Fruit fly (Drosophila melanogaster) whole organism, embryonic: ENCODE measurements around the gene CG15740.

Experiments used
- ATbp ChIP-seq: fragments of 200-800 bp; sonication (Bioruptor generic); optimal IDR thresholded peaks from 2 replicates; lab custom pipeline; 2017; ENCODE audit warnings: missing biosample characterization, mild to moderate bottlenecking, missing genetic modification characterization, missing genetic modification reagents
- Atf-2 ChIP-seq: fragments of 200-800 bp; sonication (Bioruptor generic); optimal IDR thresholded peaks from 2 replicates; lab custom pipeline; 2016; ENCODE audit warnings: missing biosample characterization, missing genetic modification characterization
- Blimp-1 ChIP-seq: fragments of 200-800 bp; sonication (Bioruptor generic); optimal IDR thresholded peaks from 3 replicates; lab custom pipeline; 2018; ENCODE audit warnings: missing biosample characterization, missing genetic modification characterization, mild to moderate bottlenecking, moderate library complexity, missing genetic modification reagents
- Bteb2 ChIP-seq: fragments of 200-800 bp; sonication (Bioruptor generic); optimal IDR thresholded peaks from 2 replicates; lab custom pipeline; 2016; ENCODE audit warnings: missing biosample characterization, missing genetic modification characterization
- CG12299 ChIP-seq: fragments of 200-800 bp; sonication (Bioruptor generic); optimal IDR thresholded peaks from 2 replicates; lab custom pipeline; 2018; ENCODE audit warnings: missing biosample characterization, mild to moderate bottlenecking, missing genetic modification characterization
- CG12769 ChIP-seq: fragments of 200-800 bp; sonication (Bioruptor generic); optimal IDR thresholded peaks from 2 replicates; lab custom pipeline; 2019; ENCODE audit warnings: missing biosample characterization, mild to moderate bottlenecking, missing genetic modification characterization, moderate library complexity
- CG15479 ChIP-seq: fragments of 200-800 bp; sonication (Bioruptor generic); optimal IDR thresholded peaks from 3 replicates; lab custom pipeline; 2019; ENCODE audit warnings: missing biosample characterization, mild to moderate bottlenecking, missing genetic modification characterization, moderate library complexity
- CG16863 ChIP-seq: fragments of 200-800 bp; sonication (Bioruptor generic); optimal IDR thresholded peaks from 3 replicates; lab custom pipeline; 2016; ENCODE audit warnings: missing biosample characterization, missing genetic modification characterization
- CG17328 ChIP-seq: fragments of 200-800 bp; sonication (Bioruptor generic); IDR thresholded peaks from 2 replicates; pipeline ENCODE4 v1.3.6; 2022; ENCODE audit warnings: missing biosample characterization, missing genetic modification characterization
- CG17359 ChIP-seq: fragments of 200-800 bp; sonication (Bioruptor generic); optimal IDR thresholded peaks from 3 replicates; lab custom pipeline; 2018; ENCODE audit warnings: missing biosample characterization, mild to moderate bottlenecking, missing genetic modification characterization, moderate library complexity
- CG17612 ChIP-seq: fragments of 200-800 bp; sonication (Bioruptor generic); IDR thresholded peaks from 2 replicates; pipeline ENCODE4 v1.3.6; 2022; ENCODE audit warnings: missing biosample characterization, missing genetic modification characterization
- CG17912 ChIP-seq: fragments of 200-800 bp; sonication (Bioruptor generic); optimal IDR thresholded peaks from 2 replicates; lab custom pipeline; 2018; ENCODE audit warnings: missing biosample characterization, mild to moderate bottlenecking, missing genetic modification characterization
- CG2202 ChIP-seq: fragments of 200-800 bp; sonication (Bioruptor generic); optimal IDR thresholded peaks from 2 replicates; lab custom pipeline; 2018; ENCODE audit warnings: missing biosample characterization, mild to moderate bottlenecking, missing genetic modification characterization
- CG2712 ChIP-seq: fragments of 200-800 bp; optimal IDR thresholded peaks from 3 replicates; lab custom pipeline; 2019; ENCODE audit warnings: missing biosample characterization, mild to moderate bottlenecking, missing genetic modification characterization, moderate library complexity
- CG30403 ChIP-seq: fragments of 200-800 bp; sonication (Bioruptor generic); optimal IDR thresholded peaks from 3 replicates; lab custom pipeline; 2016; ENCODE audit warnings: missing biosample characterization, missing genetic modification characterization
- CG3065 ChIP-seq: fragments of 200-800 bp; sonication (Bioruptor generic); optimal IDR thresholded peaks from 2 replicates; lab custom pipeline; 2016; ENCODE audit warnings: missing biosample characterization, missing genetic modification characterization
- CG43689 ChIP-seq: fragments of 200-800 bp; sonication (Bioruptor generic); IDR thresholded peaks from 2 replicates; pipeline ENCODE4 v1.3.6; 2022; ENCODE audit warnings: missing biosample characterization, missing genetic modification characterization
- CG4854 ChIP-seq: fragments of 200-800 bp; sonication (Bioruptor generic); optimal IDR thresholded peaks from 2 replicates; lab custom pipeline; 2016; ENCODE audit warnings: missing biosample characterization, missing genetic modification characterization, inconsistent platforms
- CG6272 ChIP-seq: fragments of 200-800 bp; sonication (Bioruptor generic); IDR thresholded peaks from 2 replicates; pipeline ENCODE4 v1.3.6; 2022; ENCODE audit warnings: missing biosample characterization, missing genetic modification characterization
- CG8089 ChIP-seq: fragments of 200-800 bp; sonication (Bioruptor generic); optimal IDR thresholded peaks from 3 replicates; lab custom pipeline; 2016; ENCODE audit warnings: missing biosample characterization, missing genetic modification characterization
- CG8478 ChIP-seq: fragments of >200 bp; optimal IDR thresholded peaks from 2 replicates; lab custom pipeline; 2018
- D ChIP-seq, 2 experiments: fragments of 200-800 bp in 1 of 2; fragments of >200 bp in 1 of 2; sonication (Bioruptor generic) in 1 of 2; optimal IDR thresholded peaks; 2 replicates in 1 of 2; 3 replicates in 1 of 2; lab custom pipeline; 2017; ENCODE audit warnings: mild to moderate bottlenecking in 1 of 2, missing biosample characterization in 1 of 2, missing genetic modification characterization in 1 of 2, missing genetic modification reagents in 1 of 2
- GATAe ChIP-seq: fragments of 200-800 bp; sonication (Bioruptor generic); conservative IDR thresholded peaks from 2 replicates; pipeline ENCODE4 v1.3.6; 2022; ENCODE audit warnings: missing biosample characterization, missing genetic modification characterization
- Gsc ChIP-seq: fragments of 200-800 bp; sonication (Bioruptor generic); IDR thresholded peaks from 2 replicates; pipeline ENCODE4 v1.3.6; 2022; ENCODE audit warnings: missing biosample characterization, missing genetic modification characterization
- Hr51 ChIP-seq, 2 experiments: fragments of 200-800 bp; sonication (Bioruptor generic); optimal IDR thresholded peaks; 2 replicates in 1 of 2; 3 replicates in 1 of 2; lab custom pipeline; 2016 to 2018; ENCODE audit warnings: missing biosample characterization in 2 of 2, missing genetic modification characterization in 2 of 2, mild to moderate bottlenecking in 1 of 2, moderate library complexity in 1 of 2
- NFAT ChIP-seq: fragments of 200-800 bp; sonication (Bioruptor generic); IDR thresholded peaks from 2 replicates; pipeline ENCODE4 v1.3.6; 2022; ENCODE audit warnings: missing biosample characterization, missing genetic modification characterization
- Sry-β ChIP-seq: fragments of 200-800 bp; sonication (Bioruptor generic); optimal IDR thresholded peaks from 2 replicates; lab custom pipeline; 2018; ENCODE audit warnings: missing biosample characterization, mild to moderate bottlenecking, missing genetic modification characterization, moderate library complexity
- al ChIP-seq: fragments of 200-800 bp; sonication (Bioruptor generic); IDR thresholded peaks from 2 replicates; pipeline ENCODE4 v1.3.6; 2022; ENCODE audit warnings: missing biosample characterization, missing genetic modification characterization
- ap ChIP-seq: fragments of 200-800 bp; sonication (Bioruptor generic); IDR thresholded peaks from 2 replicates; pipeline ENCODE4 v1.3.6; 2022; ENCODE audit warnings: missing biosample characterization, missing genetic modification characterization
- ara ChIP-seq: fragments of 200-800 bp; sonication (Bioruptor generic); IDR thresholded peaks from 2 replicates; pipeline ENCODE4 v1.3.6; 2022; ENCODE audit warnings: missing biosample characterization, missing genetic modification characterization
- chn ChIP-seq: fragments of 200-800 bp; sonication (Bioruptor generic); optimal IDR thresholded peaks from 2 replicates; lab custom pipeline; 2016; ENCODE audit warnings: missing biosample characterization, missing genetic modification characterization
- crp ChIP-seq, 2 experiments: fragments of 200-800 bp; sonication (Bioruptor generic); optimal IDR thresholded peaks; 2 replicates in 1 of 2; 3 replicates in 1 of 2; lab custom pipeline; 2017; ENCODE audit warnings: missing biosample characterization in 2 of 2, missing genetic modification characterization in 2 of 2, mild to moderate bottlenecking in 1 of 2, moderate library complexity in 1 of 2
- dan ChIP-seq: fragments of 200-800 bp; sonication (Bioruptor generic); IDR thresholded peaks from 2 replicates; pipeline ENCODE4 v1.3.6; 2022; ENCODE audit warnings: missing biosample characterization, missing genetic modification characterization
- dimm ChIP-seq: fragments of 200-800 bp; sonication (Bioruptor generic); IDR thresholded peaks from 2 replicates; pipeline ENCODE4 v1.3.6; 2022; ENCODE audit warnings: missing biosample characterization, missing genetic modification characterization
- dpn ChIP-seq, 2 experiments: fragments of 200-800 bp; sonication (Bioruptor generic); optimal IDR thresholded peaks; 3 replicates each; lab custom pipeline; 2016; ENCODE audit warnings: missing biosample characterization in 2 of 2, missing genetic modification characterization in 2 of 2
- exex ChIP-seq: fragments of 200-800 bp; sonication (Bioruptor generic); optimal IDR thresholded peaks from 4 replicates; lab custom pipeline; 2018; ENCODE audit warnings: missing biosample characterization, mild to moderate bottlenecking, missing genetic modification characterization, moderate library complexity
- fd96Cb ChIP-seq: fragments of 200-800 bp; sonication (Bioruptor generic); optimal IDR thresholded peaks from 2 replicates; lab custom pipeline; 2018; ENCODE audit warnings: missing biosample characterization, mild to moderate bottlenecking, missing genetic modification characterization, moderate library complexity
- hb ChIP-seq: fragments of 200-800 bp; sonication (Bioruptor generic); IDR thresholded peaks from 3 replicates; pipeline ENCODE4 v1.3.6; 2022; ENCODE audit warnings: missing biosample characterization, missing genetic modification characterization; ENCODE audit not compliant: partially characterized antibody
- her ChIP-seq: fragments of 200-800 bp; sonication (Bioruptor generic); optimal IDR thresholded peaks from 2 replicates; lab custom pipeline; 2016; ENCODE audit warnings: missing biosample characterization, missing genetic modification characterization
- insv ChIP-seq, 2 experiments: fragments of 200-800 bp; sonication (Bioruptor generic); optimal IDR thresholded peaks; 3 replicates each; lab custom pipeline; 2016 to 2018; ENCODE audit warnings: missing biosample characterization in 2 of 2, missing genetic modification characterization in 2 of 2
- maf-S ChIP-seq: fragments of 200-800 bp; sonication (Bioruptor generic); optimal IDR thresholded peaks from 2 replicates; lab custom pipeline; 2016; ENCODE audit warnings: missing biosample characterization, missing genetic modification characterization
- nau ChIP-seq: fragments of 200-800 bp; sonication (Bioruptor generic); optimal IDR thresholded peaks from 3 replicates; lab custom pipeline; 2017; ENCODE audit warnings: missing biosample characterization, mild to moderate bottlenecking, missing genetic modification characterization, missing genetic modification reagents
- nom ChIP-seq: fragments of 200-800 bp; sonication (Bioruptor generic); optimal IDR thresholded peaks from 2 replicates; lab custom pipeline; 2017; ENCODE audit warnings: missing biosample characterization, missing genetic modification characterization, mild to moderate bottlenecking, moderate library complexity, missing genetic modification reagents
- schlank ChIP-seq: fragments of 200-800 bp; sonication (Bioruptor generic); optimal IDR thresholded peaks from 2 replicates; lab custom pipeline; 2018; ENCODE audit warnings: missing biosample characterization, mild to moderate bottlenecking, missing genetic modification characterization
- seq ChIP-seq: fragments of 200-800 bp; sonication (Bioruptor generic); IDR thresholded peaks from 2 replicates; pipeline ENCODE4 v1.3.6; 2022; ENCODE audit warnings: missing biosample characterization, missing genetic modification characterization
- sisA ChIP-seq: fragments of 200-800 bp; sonication (Bioruptor generic); IDR thresholded peaks from 2 replicates; pipeline ENCODE4 v1.3.6; 2022; ENCODE audit warnings: missing biosample characterization, missing genetic modification characterization
- so ChIP-seq: fragments of 200-800 bp; sonication (Bioruptor generic); IDR thresholded peaks from 3 replicates; pipeline ENCODE4 v1.3.6; 2022; ENCODE audit warnings: missing biosample characterization, missing genetic modification characterization
- trh ChIP-seq: fragments of 200-800 bp; sonication (Bioruptor generic); optimal IDR thresholded peaks from 2 replicates; lab custom pipeline; 2016; ENCODE audit warnings: missing biosample characterization, missing genetic modification characterization
- zf30C ChIP-seq: fragments of 200-800 bp; sonication (Bioruptor generic); optimal IDR thresholded peaks from 3 replicates; lab custom pipeline; 2018; ENCODE audit warnings: missing biosample characterization, mild to moderate bottlenecking, missing genetic modification characterization

The CG15740 gene

DNA sequence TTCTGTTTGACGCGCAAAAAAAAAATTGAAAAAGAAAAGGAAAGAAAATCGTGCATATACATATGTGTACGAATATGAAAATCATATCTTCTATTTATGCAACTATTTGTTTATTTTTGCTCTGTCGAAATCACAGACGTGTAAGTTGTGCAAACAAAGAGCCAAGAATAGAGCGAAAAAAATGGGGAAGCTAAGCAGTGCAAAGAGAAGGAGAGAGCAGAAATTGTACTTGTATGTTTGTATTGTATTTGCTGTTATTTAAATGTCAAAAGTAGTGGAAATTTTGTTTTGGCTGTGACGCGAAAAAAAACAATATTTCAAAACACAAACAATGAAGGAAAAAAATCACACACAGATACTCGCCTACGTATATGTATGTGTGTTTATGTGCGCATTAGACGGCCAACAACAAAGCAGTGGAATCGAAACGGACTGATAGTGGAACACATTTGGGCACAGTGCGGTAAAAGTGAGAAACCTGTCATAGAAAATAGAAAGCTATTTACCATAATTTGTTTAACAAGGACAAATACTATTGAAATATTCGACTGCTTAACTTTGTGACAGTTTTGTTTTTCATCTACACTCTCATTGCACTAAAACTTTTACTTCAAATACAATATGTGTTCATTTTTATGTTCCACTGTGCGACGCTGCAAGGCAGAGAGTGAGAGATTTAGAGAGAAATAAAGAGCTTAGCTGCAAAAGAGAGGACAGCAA, 27.7 kb downstream of the CG15740 start (continued):
- TF ChIP-seq D (optimal IDR thresholded peaks at IDR 0.05; lab: Kevin White, UChicago): no peak
- TF ChIP-seq D (GFP tag; optimal IDR thresholded peaks at IDR 0.05; lab: Kevin White, UChicago): peak; percentile 91
- TF ChIP-seq Gsc (GFP tag; lab: Robert Waterston, UW): peak; percentile 79; the same call in 1 of the 2 replicates
- peak; percentile 93 for TF ChIP-seq ara (GFP tag; lab: Robert Waterston, UW)
- TF ChIP-seq CG17359: peak; percentile 97
- peak; percentile 97 for TF ChIP-seq CG2712 (tag; lab: Kevin White, UChicago)
- peak; percentile 80 for TF ChIP-seq GATAe
- peak; percentile 84 for TF ChIP-seq CG43689 (GFP tag; lab: Robert Waterston, UW)
- peak; percentile 87 for TF ChIP-seq CG6272
- peak; percentile 88 for TF ChIP-seq CG12299 (tag; lab: Kevin White, UChicago)
- peak; percentile 74 for TF ChIP-seq exex (tag; lab: Kevin White, UChicago)
- peak; percentile 77 for TF ChIP-seq CG3065
- no peak for TF ChIP-seq zf30C (GFP tag; lab: Kevin White, UChicago)
- peak; percentile 94 for TF ChIP-seq maf-S (GFP tag; lab: Kevin White, UChicago)
- TF ChIP-seq Sry-β (GFP tag; lab: Kevin White, UChicago): peak; percentile 26
- TF ChIP-seq so (GFP tag; lab: Robert Waterston, UW): peak; percentile 94
- peak; percentile 95 for TF ChIP-seq seq
- TF ChIP-seq CG4854 (GFP tag; lab: Kevin White, UChicago): peak; percentile 84
- TF ChIP-seq CG17612 (GFP tag; lab: Robert Waterston, UW): peak; percentile 73
- TF ChIP-seq dpn (GFP tag; optimal IDR thresholded peaks at IDR 0.05; lab: Kevin White, UChicago): peak; percentile 95 to 96
- peak; percentile 77 for TF ChIP-seq trh (GFP tag; lab: Kevin White, UChicago)
- TF ChIP-seq ATbp (GFP tag; lab: Kevin White, UChicago): peak; percentile 95
- TF ChIP-seq hb (GFP tag; lab: Robert Waterston, UW): peak; percentile 62; the same call in 1 of the 3 replicates
- peak; percentile 70 for TF ChIP-seq CG17912 (GFP tag; lab: Kevin White, UChicago)
- TF ChIP-seq crp (GFP tag; optimal IDR thresholded peaks at IDR 0.05; lab: Kevin White, UChicago): peak in 1 of 2 experiments; percentile 63
- no peak for TF ChIP-seq CG8478 (lab: Kevin White, UChicago)
- TF ChIP-seq sisA (GFP tag; lab: Robert Waterston, UW): peak; percentile 93
- TF ChIP-seq CG30403 (GFP tag; lab: Kevin White, UChicago): peak; percentile 94
- TF ChIP-seq CG15479: peak; percentile 46
- peak; percentile 97 for TF ChIP-seq CG17328 (GFP tag; lab: Robert Waterston, UW)
- peak; percentile 86 for TF ChIP-seq dimm (GFP tag; lab: Robert Waterston, UW)
- TF ChIP-seq insv (GFP tag; optimal IDR thresholded peaks at IDR 0.05; lab: Kevin White, UChicago): peak in 1 of 2 experiments; percentile 63
- TF ChIP-seq fd96Cb (tag; lab: Kevin White, UChicago): peak; percentile 96
- TF ChIP-seq Blimp-1 (GFP tag; lab: Kevin White, UChicago): peak; percentile 94
- peak; percentile 96 for TF ChIP-seq CG12769 (tag; lab: Kevin White, UChicago)
- TF ChIP-seq nom: peak; percentile 66
- peak; percentile 95 for TF ChIP-seq CG16863 (GFP tag; lab: Kevin White, UChicago)
- peak; percentile 96 for TF ChIP-seq Atf-2
- no peak; the same call in 1 of the 2 replicates for TF ChIP-seq dan (GFP tag; lab: Robert Waterston, UW)
- TF ChIP-seq CG2202 (tag; lab: Kevin White, UChicago): peak; percentile 89
- TF ChIP-seq nau (GFP tag; lab: Kevin White, UChicago): peak; percentile 93
- TF ChIP-seq chn (GFP tag; lab: Kevin White, UChicago): peak; percentile 97
- peak; percentile 87 for TF ChIP-seq schlank (tag; lab: Kevin White, UChicago)
- peak; percentile 87 for TF ChIP-seq al (GFP tag; lab: Robert Waterston, UW)
- TF ChIP-seq NFAT (GFP tag; lab: Robert Waterston, UW): peak; percentile 83
- TF ChIP-seq ap (GFP tag; lab: Robert Waterston, UW): peak; percentile 92
- peak; percentile 92 to 97 for TF ChIP-seq Hr51 (GFP tag; optimal IDR thresholded peaks at IDR 0.05; lab: Kevin White, UChicago)
- peak; percentile 88 for TF ChIP-seq Bteb2 (GFP tag; lab: Kevin White, UChicago)
- peak; percentile 96 for TF ChIP-seq her (GFP tag; lab: Kevin White, UChicago)
- TF ChIP-seq CG8089 (GFP tag; lab: Kevin White, UChicago): peak; percentile 95
